Fruit fly (Drosophila melanogaster) ovary, adult (tissue): ENCODE results near the gene Pgant2.

ENCODE experiments used
- CG17801 ChIP-seq: fragments of 200-800 bp; optimal IDR thresholded peaks from 2 replicates; lab custom pipeline; 2019; ENCODE audit warnings: missing biosample characterization, mild to moderate bottlenecking, missing genetic modification characterization, moderate library complexity; ENCODE audit not compliant: partially characterized antibody

Pgant2 gene

DNA sequence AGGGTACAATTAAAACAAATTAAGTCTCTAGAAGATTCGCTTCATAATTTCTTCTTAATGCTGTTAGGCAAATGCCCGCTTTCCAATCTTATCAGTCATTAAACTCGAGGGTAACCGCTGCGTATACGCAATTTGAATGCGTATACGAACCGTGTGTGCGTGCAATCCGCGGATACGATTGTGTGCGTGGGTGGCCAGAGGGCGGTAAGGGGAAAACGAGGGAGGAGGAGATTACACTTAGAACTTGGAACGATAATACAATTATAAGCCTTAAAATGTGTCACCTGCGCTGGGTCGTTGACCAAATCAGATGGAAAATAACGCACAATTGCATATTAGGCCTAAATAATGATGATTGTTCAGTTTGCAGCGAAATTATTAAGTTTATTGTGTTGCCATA is 70.7 kb downstream of the Pgant2 start:
- TF ChIP-seq CG17801: no peak

- TF ChIP-seq CG17801: peak; percentile 93
Observed at dm6 chr2L:3354642-3355380, 71.7 kb downstream of the Pgant2 start, which contains the start of gene E23. Gene E23 (minus strand): TSS chr2L:3354829.
